Worm (Caenorhabditis elegans) whole organism, young adult: Measurements from ENCODE around the gene cdc-73.

ENCODE experiments used
- B0261.1 ChIP-seq: sonication (generic microtip); optimal IDR thresholded peaks from 2 replicates; lab custom pipeline; 2016; ENCODE audit warnings: mild to moderate bottlenecking, missing genetic modification characterization, moderate library complexity, missing compliant biosample characterization
- B0336.3 ChIP-seq: fragments of 200-800 bp; sonication (Bioruptor generic); IDR thresholded peaks from 2 replicates; pipeline ENCODE4 v1.3.6; 2022; ENCODE audit warnings: missing genetic modification characterization, missing compliant biosample characterization
- F37B4.10 ChIP-seq: fragments of 200-800 bp; sonication (Bioruptor generic); IDR thresholded peaks from 2 replicates; pipeline ENCODE4 v1.3.6; 2022; ENCODE audit warnings: missing genetic modification characterization, missing compliant biosample characterization
- F39B2.1 ChIP-seq: fragments of 200-800 bp; sonication (Bioruptor generic); IDR thresholded peaks from 2 replicates; pipeline ENCODE4 v1.3.6; 2022; ENCODE audit warnings: missing genetic modification reagents, missing genetic modification characterization, missing compliant biosample characterization
- F57A8.1 ChIP-seq: fragments of 200-800 bp; sonication (Bioruptor generic); optimal IDR thresholded peaks from 2 replicates; lab custom pipeline; 2018; ENCODE audit warnings: mild to moderate bottlenecking, missing genetic modification characterization, moderate library complexity, missing compliant biosample characterization
- Y56A3A.18 ChIP-seq: fragments of 200-800 bp; sonication (Bioruptor generic); IDR thresholded peaks from 2 replicates; pipeline ENCODE4 v1.3.6; 2022; ENCODE audit warnings: missing genetic modification reagents, missing genetic modification characterization, missing compliant biosample characterization
- egl-18 ChIP-seq: fragments of 200-800 bp; sonication (Bioruptor generic); IDR thresholded peaks from 2 replicates; pipeline ENCODE4 v1.3.6; 2022; ENCODE audit warnings: missing genetic modification reagents, missing genetic modification characterization, missing compliant biosample characterization
- ets-4 ChIP-seq: fragments of 200-800 bp; sonication (Bioruptor generic); optimal IDR thresholded peaks from 2 replicates; lab custom pipeline; 2018; ENCODE audit warnings: mild to moderate bottlenecking, missing genetic modification characterization, missing compliant biosample characterization
- hlh-12 ChIP-seq: sonication (generic microtip); optimal IDR thresholded peaks from 2 replicates; lab custom pipeline; 2016; ENCODE audit warnings: missing genetic modification characterization, missing compliant biosample characterization
- hmg-20 ChIP-seq: fragments of 200-800 bp; sonication (Bioruptor generic); IDR thresholded peaks from 2 replicates; pipeline ENCODE4 v1.3.6; 2022; ENCODE audit warnings: missing genetic modification reagents, missing genetic modification characterization, missing compliant biosample characterization
- hrde-1 ChIP-seq: sonication (generic microtip); optimal IDR thresholded peaks from 2 replicates; lab custom pipeline; 2016; ENCODE audit warnings: missing genetic modification characterization, mild to moderate bottlenecking, missing compliant biosample characterization, moderate library complexity, missing genotype, missing genetic modification reagents, borderline replicate concordance
- tlf-1 ChIP-seq: fragments of 200-800 bp; sonication (Bioruptor generic); optimal IDR thresholded peaks from 2 replicates; lab custom pipeline; 2018; ENCODE audit warnings: mild to moderate bottlenecking, missing genetic modification characterization, missing compliant biosample characterization
- ztf-3 ChIP-seq: fragments of 200-800 bp; sonication (Bioruptor generic); optimal IDR thresholded peaks from 2 replicates; lab custom pipeline; 2018; ENCODE audit warnings: mild to moderate bottlenecking, missing genetic modification characterization, missing compliant biosample characterization

- TF ChIP-seq Y56A3A.18 (GFP tag; lab: Robert Waterston, UW) (no peak), tlf-1 (GFP tag; lab: Kevin White, UChicago) (no peak), hmg-20 (GFP tag; lab: Robert Waterston, UW) (no peak), hrde-1 (no peak), egl-18 (GFP tag; lab: Robert Waterston, UW) (no peak), F57A8.1 (GFP tag; lab: Kevin White, UChicago) (no peak), F39B2.1 (GFP tag; lab: Robert Waterston, UW) (no peak), B0261.1 (no peak), F37B4.10 (GFP tag; lab: Robert Waterston, UW) (no peak), hlh-12 (tag; lab: Kevin White, UChicago) (no peak), ztf-3 (GFP tag; lab: Kevin White, UChicago) (no peak), ets-4 (GFP tag; lab: Kevin White, UChicago) (no peak), B0336.3 (no peak)
Observed at ce11 chrIV:4074610-4075009, 32.2 kb downstream of the cdc-73 start, which contains the start of gene W03D2.9.
